Worm (Caenorhabditis elegans) whole organism, late embryonic: ENCODE data around the gene C54C6.5.

Experiments used
- C38D4.7 ChIP-seq: fragments of 200-800 bp; sonication (Bioruptor generic); optimal IDR thresholded peaks from 2 replicates; lab custom pipeline; 2018; ENCODE audit warnings: mild to moderate bottlenecking, missing genetic modification characterization, moderate library complexity, missing compliant biosample characterization
- F13H6.1 ChIP-seq: sonication (generic microtip); optimal IDR thresholded peaks from 2 replicates; lab custom pipeline; 2016; ENCODE audit warnings: missing genetic modification characterization, missing compliant biosample characterization
- K02D7.2 ChIP-seq: sonication (generic microtip); optimal IDR thresholded peaks from 2 replicates; lab custom pipeline; 2017; ENCODE audit warnings: mild to moderate bottlenecking, missing genetic modification characterization, missing compliant biosample characterization
- K09A11.1 ChIP-seq: sonication (generic microtip); optimal IDR thresholded peaks from 2 replicates; lab custom pipeline; 2017; ENCODE audit warnings: antibody characterized with exemption, mild to moderate bottlenecking, missing genetic modification characterization, missing compliant biosample characterization; ENCODE audit not compliant: insufficient read depth
- ahr-1 ChIP-seq: sonication (generic microtip); optimal IDR thresholded peaks from 2 replicates; lab custom pipeline; 2016; ENCODE audit warnings: missing genetic modification characterization, missing compliant biosample characterization
- ama-1 ChIP-seq: fragments of 150-350 bp; optimal IDR thresholded peaks from 2 replicates; lab custom pipeline; 2014
- ceh-14 ChIP-seq: sonication (generic microtip); optimal IDR thresholded peaks from 2 replicates; lab custom pipeline; 2016; ENCODE audit warnings: missing genotype, missing genetic modification characterization, missing compliant biosample characterization
- ceh-18 ChIP-seq: sonication (generic microtip); optimal IDR thresholded peaks from 2 replicates; lab custom pipeline; 2016; ENCODE audit warnings: missing genetic modification characterization, missing compliant biosample characterization
- ceh-19 ChIP-seq: fragments of 200-800 bp; sonication (Bioruptor generic); optimal IDR thresholded peaks from 2 replicates; lab custom pipeline; 2018; ENCODE audit warnings: mild to moderate bottlenecking, missing genetic modification characterization, missing compliant biosample characterization
- ceh-2 ChIP-seq: sonication (generic microtip); optimal IDR thresholded peaks from 2 replicates; lab custom pipeline; 2016; ENCODE audit warnings: missing genotype, missing genetic modification characterization, missing compliant biosample characterization
- ceh-22 ChIP-seq: sonication (generic microtip); optimal IDR thresholded peaks from 2 replicates; lab custom pipeline; 2017; ENCODE audit warnings: missing biosample characterization, missing genetic modification characterization
- ceh-30 ChIP-seq: fragments of 150-350 bp; optimal IDR thresholded peaks from 2 replicates; lab custom pipeline; 2014; ENCODE audit warnings: missing biosample characterization, missing genetic modification characterization
- ceh-31 ChIP-seq: sonication (generic microtip); optimal IDR thresholded peaks from 2 replicates; lab custom pipeline; 2016; ENCODE audit warnings: missing genetic modification characterization, missing compliant biosample characterization
- ceh-34 ChIP-seq: sonication (generic microtip); optimal IDR thresholded peaks from 2 replicates; lab custom pipeline; 2016; ENCODE audit warnings: mild to moderate bottlenecking, missing genetic modification characterization, missing compliant biosample characterization
- ceh-45 ChIP-seq: fragments of 200-800 bp; sonication (Bioruptor generic); IDR thresholded peaks from 2 replicates; pipeline ENCODE4 v1.3.6; 2022; ENCODE audit warnings: missing genetic modification reagents, missing genetic modification characterization, missing compliant biosample characterization
- ceh-6 ChIP-seq: fragments of 200-800 bp; sonication (Bioruptor generic); optimal IDR thresholded peaks from 2 replicates; lab custom pipeline; 2018; ENCODE audit warnings: mild to moderate bottlenecking, missing genetic modification characterization, missing compliant biosample characterization
- ceh-9 ChIP-seq: sonication (generic microtip); optimal IDR thresholded peaks from 2 replicates; lab custom pipeline; 2016; ENCODE audit warnings: mild to moderate bottlenecking, missing genetic modification characterization, inconsistent platforms, missing compliant biosample characterization
- dve-1 ChIP-seq: sonication (generic microtip); optimal IDR thresholded peaks from 2 replicates; lab custom pipeline; 2017; ENCODE audit warnings: antibody characterized with exemption, mild to moderate bottlenecking, missing genetic modification characterization, missing compliant biosample characterization
- elt-2 ChIP-seq: sonication (generic microtip); optimal IDR thresholded peaks from 2 replicates; lab custom pipeline; 2016; ENCODE audit warnings: missing genetic modification reagents, missing genetic modification characterization, missing compliant biosample characterization
- ets-4 ChIP-seq: sonication (generic microtip); optimal IDR thresholded peaks from 2 replicates; lab custom pipeline; 2016; ENCODE audit warnings: missing genetic modification characterization, missing compliant biosample characterization
- fkh-10 ChIP-seq: fragments of 150-350 bp; optimal IDR thresholded peaks from 2 replicates; lab custom pipeline; 2014; ENCODE audit warnings: missing biosample characterization, missing genetic modification reagents, missing genetic modification characterization
- fkh-6 ChIP-seq: sonication (generic microtip); optimal IDR thresholded peaks from 2 replicates; lab custom pipeline; 2016; ENCODE audit warnings: missing genetic modification characterization, missing compliant biosample characterization
- hlh-13 ChIP-seq: fragments of 200-800 bp; sonication (Bioruptor generic); optimal IDR thresholded peaks from 2 replicates; lab custom pipeline; 2018; ENCODE audit warnings: mild to moderate bottlenecking, missing genetic modification characterization, missing compliant biosample characterization
- hlh-15 ChIP-seq: sonication (generic microtip); optimal IDR thresholded peaks from 2 replicates; lab custom pipeline; 2016; ENCODE audit warnings: missing genetic modification characterization, missing compliant biosample characterization
- hlh-30 ChIP-seq: sonication (generic microtip); optimal IDR thresholded peaks from 2 replicates; lab custom pipeline; 2017; ENCODE audit warnings: antibody characterized with exemption, missing genetic modification characterization, missing compliant biosample characterization; ENCODE audit not compliant: insufficient read depth
- hlh-6 ChIP-seq: sonication (generic microtip); optimal IDR thresholded peaks from 2 replicates; lab custom pipeline; 2016; ENCODE audit warnings: missing genotype, missing genetic modification characterization, missing compliant biosample characterization
- hlh-8 ChIP-seq: sonication (generic microtip); optimal IDR thresholded peaks from 2 replicates; lab custom pipeline; 2016; ENCODE audit warnings: missing genotype, missing genetic modification characterization, missing compliant biosample characterization
- nhr-11 ChIP-seq: fragments of 150-350 bp; optimal IDR thresholded peaks from 2 replicates; lab custom pipeline; 2014; ENCODE audit warnings: missing biosample characterization, missing genetic modification characterization
- pag-3 ChIP-seq: sonication (generic microtip); optimal IDR thresholded peaks from 2 replicates; lab custom pipeline; 2016; ENCODE audit warnings: missing compliant biosample characterization, missing genetic modification characterization, borderline replicate concordance
- pat-9 ChIP-seq: fragments of 200-800 bp; sonication (Bioruptor generic); optimal IDR thresholded peaks from 2 replicates; lab custom pipeline; 2018; ENCODE audit warnings: mild to moderate bottlenecking, missing genetic modification characterization, moderate library complexity, missing compliant biosample characterization
- pax-1 ChIP-seq: fragments of 150-350 bp; optimal IDR thresholded peaks from 2 replicates; lab custom pipeline; 2014; ENCODE audit warnings: missing biosample characterization, missing genetic modification characterization
- pha-4 ChIP-seq: fragments of 150-350 bp; optimal IDR thresholded peaks from 2 replicates; lab custom pipeline; 2018; ENCODE audit warnings: missing biosample characterization, missing genetic modification reagents, missing genetic modification characterization
- sdc-2 ChIP-seq: sonication (generic microtip); optimal IDR thresholded peaks from 2 replicates; lab custom pipeline; 2016; ENCODE audit warnings: missing genotype, missing genetic modification characterization, missing compliant biosample characterization
- sox-4 ChIP-seq: sonication (generic microtip); optimal IDR thresholded peaks from 2 replicates; lab custom pipeline; 2017; ENCODE audit warnings: mild to moderate bottlenecking, missing genetic modification characterization, inconsistent platforms, missing compliant biosample characterization
- tbx-2 ChIP-seq: sonication (generic microtip); optimal IDR thresholded peaks from 2 replicates; lab custom pipeline; 2016; ENCODE audit warnings: missing genetic modification characterization, missing compliant biosample characterization
- ttx-3 ChIP-seq: sonication (generic microtip); optimal IDR thresholded peaks from 2 replicates; lab custom pipeline; 2016; ENCODE audit warnings: missing genetic modification reagents, missing genetic modification characterization, missing compliant biosample characterization
- unc-42 ChIP-seq: sonication (generic microtip); optimal IDR thresholded peaks from 2 replicates; lab custom pipeline; 2016; ENCODE audit warnings: missing genotype, missing genetic modification characterization, missing compliant biosample characterization
- zip-5 ChIP-seq: sonication (generic microtip); optimal IDR thresholded peaks from 2 replicates; lab custom pipeline; 2016; ENCODE audit warnings: missing genetic modification characterization, missing compliant biosample characterization
- ztf-16 ChIP-seq: sonication (generic microtip); optimal IDR thresholded peaks from 2 replicates; lab custom pipeline; 2017; ENCODE audit warnings: missing genetic modification characterization, missing compliant biosample characterization

Gene C54C6.5

DNA sequence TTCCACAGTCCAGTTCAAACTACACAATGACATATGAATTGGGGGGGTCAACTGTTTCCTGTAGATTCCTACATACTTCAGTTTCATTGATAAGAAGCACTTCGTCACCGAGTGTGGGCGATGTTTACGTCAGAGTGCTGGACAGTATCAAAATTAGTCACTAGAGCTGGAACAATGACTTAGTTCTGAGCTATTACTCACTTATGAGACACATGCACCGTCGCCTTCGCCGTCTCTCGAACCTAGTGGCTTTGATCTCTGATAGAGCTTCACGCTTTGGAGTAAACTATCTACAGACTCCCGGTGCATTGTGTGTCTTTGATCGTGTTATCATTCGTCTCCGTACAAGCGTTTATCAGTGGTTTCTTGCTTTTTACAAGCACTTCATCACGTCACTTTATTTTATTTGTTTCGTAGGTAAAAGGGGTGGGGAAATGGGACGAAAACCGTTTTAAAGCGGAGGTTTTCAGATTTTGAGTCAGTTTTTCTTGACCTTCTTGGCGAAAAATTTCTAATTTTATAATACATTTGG lies 21.8 kb upstream of the C54C6.5 start:
- TF ChIP-seq ztf-16 (tag; lab: Kevin White, UChicago) = no peak
- no peak for TF ChIP-seq ahr-1 (tag; lab: Kevin White, UChicago)
- TF ChIP-seq elt-2 (tag; lab: Kevin White, UChicago) = peak; percentile 70

DNA sequence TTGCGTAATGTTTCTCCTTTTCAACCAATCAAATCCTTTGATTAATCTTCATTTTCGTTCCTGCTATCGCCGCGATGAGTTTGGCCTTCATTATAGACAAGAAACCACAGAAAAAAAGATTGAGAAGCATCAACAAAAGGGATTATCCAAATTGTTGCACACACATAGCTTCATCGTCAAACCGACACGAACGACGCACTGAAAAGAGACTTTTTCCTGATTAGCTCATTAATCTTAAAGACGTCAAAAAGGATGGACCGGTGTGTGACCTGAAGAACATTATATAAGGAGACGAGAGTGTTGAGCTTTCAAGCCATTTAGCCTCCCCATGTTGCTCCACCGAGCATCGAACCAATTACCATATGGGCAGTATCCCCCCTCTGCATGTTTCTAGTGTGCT lies 20.1 kb upstream of the C54C6.5 start:
- TF ChIP-seq sox-4 = no peak
- TF ChIP-seq ttx-3 (tag; lab: Kevin White, UChicago) = no peak
- no peak for TF ChIP-seq ceh-31 (tag; lab: Kevin White, UChicago)
- no peak for TF ChIP-seq K02D7.2 (tag; lab: Kevin White, UChicago)
- TF ChIP-seq ceh-6 (GFP tag; lab: Kevin White, UChicago) = no peak

DNA sequence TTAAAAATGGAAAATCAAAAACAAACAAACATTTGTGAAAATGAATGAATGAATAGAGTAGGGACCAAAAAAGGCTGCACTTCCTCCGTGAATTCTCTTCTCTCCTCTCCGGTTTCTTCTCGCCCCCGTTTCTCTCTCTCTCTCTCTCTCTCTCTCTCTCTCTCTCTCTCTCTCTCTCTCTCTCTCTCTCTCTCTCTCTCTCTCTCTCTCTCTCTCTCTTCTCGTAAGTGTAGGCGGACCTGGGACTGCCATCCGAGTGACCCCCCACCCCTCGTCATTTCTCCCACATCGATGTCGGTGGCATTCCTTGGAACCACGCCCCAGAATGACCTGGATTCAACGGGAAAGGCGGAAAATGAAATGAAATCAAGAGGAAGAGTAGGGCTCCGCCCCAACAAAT lies 17.1 kb upstream of the C54C6.5 start:
- TF ChIP-seq ceh-45 (GFP tag; lab: Robert Waterston, UW) = no peak
- no peak for TF ChIP-seq elt-2 (tag; lab: Kevin White, UChicago)
- no peak for TF ChIP-seq pha-4 (tag; lab: Kevin White, UChicago)
- TF ChIP-seq pat-9 (tag; lab: Kevin White, UChicago) = no peak
- TF ChIP-seq pax-1 (tag; lab: Kevin White, UChicago) = no peak
- TF ChIP-seq ceh-30 (tag; lab: Kevin White, UChicago) = no peak
- no peak for TF ChIP-seq ceh-14 (tag; lab: Kevin White, UChicago)

DNA sequence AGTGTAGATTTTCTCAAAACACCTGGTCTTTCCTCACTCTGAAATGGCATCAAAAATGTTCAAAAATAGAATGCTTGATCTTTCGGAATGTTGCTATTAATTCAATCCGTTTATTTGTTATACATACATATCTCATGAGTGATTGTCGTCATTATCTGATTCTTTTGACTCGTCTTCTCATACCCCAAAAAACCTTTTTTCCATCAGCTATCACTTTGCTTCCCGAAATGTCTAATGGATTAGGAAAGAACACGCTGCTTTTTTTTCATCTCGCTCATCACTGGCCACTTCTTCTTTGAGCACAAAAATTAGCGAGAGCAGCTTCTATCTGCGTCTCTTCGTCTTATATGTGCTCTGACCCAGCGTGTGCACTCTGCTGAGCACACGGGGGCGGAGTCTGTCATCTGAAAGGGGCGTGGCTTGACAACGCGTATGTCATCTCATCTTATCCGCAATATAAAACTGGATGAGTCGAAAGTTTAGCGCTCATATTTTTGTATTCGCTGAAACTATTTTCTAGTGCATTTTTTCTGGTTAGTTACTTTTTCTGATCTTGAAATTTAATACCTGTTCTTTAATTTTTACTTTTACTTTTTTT lies 15.2 kb upstream of the C54C6.5 start:
- TF ChIP-seq fkh-10 (no peak), ceh-9 (no peak), K09A11.1 (tag; lab: Kevin White, UChicago) (no peak), ceh-22 (no peak), hlh-8 (tag; lab: Kevin White, UChicago) (no peak), fkh-6 (tag; lab: Kevin White, UChicago) (no peak), pat-9 (tag; lab: Kevin White, UChicago) (no peak), ceh-18 (tag; lab: Kevin White, UChicago) (no peak), nhr-11 (no peak), ceh-14 (tag; lab: Kevin White, UChicago) (no peak), C38D4.7 (GFP tag; lab: Kevin White, UChicago) (no peak), unc-42 (no peak), pag-3 (no peak)
- TF ChIP-seq, all 69 proteins: peak for 0

DNA sequence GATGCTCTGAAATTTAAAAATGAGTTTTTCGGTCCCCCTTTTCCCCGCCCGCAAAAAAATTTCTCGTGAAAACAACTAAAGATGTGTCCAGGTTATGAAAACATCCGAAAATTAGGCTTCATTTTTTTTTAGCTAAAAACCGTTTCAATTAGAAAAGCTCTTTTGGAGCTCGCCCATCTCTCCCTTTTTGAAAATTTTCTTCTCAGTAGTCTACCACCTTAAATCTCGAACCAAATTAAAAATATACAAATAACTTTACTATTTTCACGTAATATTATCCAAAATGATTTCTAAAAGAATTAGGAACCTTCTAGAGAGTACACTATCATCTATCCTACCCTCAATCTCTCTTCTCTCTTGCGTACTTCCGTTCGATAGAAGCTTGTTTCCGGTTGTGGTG lies 12.6 kb upstream of the C54C6.5 start:
- TF ChIP-seq ceh-2 (tag; lab: Kevin White, UChicago) (no peak), ets-4 (tag; lab: Kevin White, UChicago) (no peak), ceh-30 (tag; lab: Kevin White, UChicago) (no peak), tbx-2 (tag; lab: Kevin White, UChicago) (no peak), unc-42 (no peak), zip-5 (tag; lab: Kevin White, UChicago) (no peak), hlh-6 (tag; lab: Kevin White, UChicago) (no peak), ceh-22 (no peak), dve-1 (no peak), hlh-15 (no peak), ceh-19 (GFP tag; lab: Kevin White, UChicago) (no peak), K09A11.1 (tag; lab: Kevin White, UChicago) (no peak), hlh-30 (tag; lab: Kevin White, UChicago) (no peak), ama-1 (lab: Kevin White, UChicago) (no peak), pag-3 (no peak), ceh-34 (tag; lab: Kevin White, UChicago) (no peak), hlh-13 (GFP tag; lab: Kevin White, UChicago) (no peak), ceh-31 (tag; lab: Kevin White, UChicago) (no peak), F13H6.1 (no peak), sdc-2 (tag; lab: Kevin White, UChicago) (no peak)
